Worm (Caenorhabditis elegans): ENCODE measurements around the gene fbxa-209.

Gene fbxa-209

ce11 chrV:15465032-15465727, 38.3 kb upstream of the fbxa-209 start, which contains the start of gene pqn-71 (continued):
- peak; percentile 86 for TF ChIP-seq hlh-12 (tag; optimal IDR thresholded peaks at IDR 0.05)
- TF ChIP-seq ztf-26 (tag; optimal IDR thresholded peaks at IDR 0.05) = peak; percentile 96
- TF ChIP-seq tbx-9 (tag; optimal IDR thresholded peaks at IDR 0.05; ENCODE audit: borderline replicate concordance) = peak; percentile 79
- peak; percentile 97 for TF ChIP-seq D2030.7 (GFP tag; IDR thresholded peaks at IDR 0.05)
- TF ChIP-seq lir-1 (GFP tag; conservative IDR thresholded peaks at IDR 0.05) = 0 out of 2 replicates have a peak, but pooled peaks have one; percentile 22
- peak; percentile 88; the same call in 1 of the 2 replicates for TF ChIP-seq nhr-120 (GFP tag; IDR thresholded peaks at IDR 0.05)
- TF ChIP-seq hsf-1 (GFP tag; IDR thresholded peaks at IDR 0.05) = peak; percentile 87
- TF ChIP-seq F33H1.4 (GFP tag; IDR thresholded peaks at IDR 0.05) = peak; percentile 62
- no peak for TF ChIP-seq cebp-1 (GFP tag; IDR thresholded peaks at IDR 0.05)
- peak; percentile 86 for TF ChIP-seq cebp-1 (tag; optimal IDR thresholded peaks at IDR 0.05)
- peak; percentile 41; the same call in 1 of the 2 replicates for TF ChIP-seq B0019.2 (GFP tag; conservative IDR thresholded peaks at IDR 0.05)
- TF ChIP-seq ZK185.1 (tag; optimal IDR thresholded peaks at IDR 0.05; ENCODE audit: poor library complexity, severe bottlenecking) = peak; percentile 94
- peak; percentile 85 for TF ChIP-seq madf-3 (GFP tag; IDR thresholded peaks at IDR 0.05)
- TF ChIP-seq ceh-100 (GFP tag; IDR thresholded peaks at IDR 0.05) = peak; percentile 83
- TF ChIP-seq B0035.1 (tag; optimal IDR thresholded peaks at IDR 0.05) = peak; percentile 92
- TF ChIP-seq hmg-1.2 (GFP tag; IDR thresholded peaks at IDR 0.05) = peak; percentile 40
- no peak for TF ChIP-seq unc-62 (GFP tag; optimal IDR thresholded peaks at IDR 0.05)
- peak; percentile 99 for TF ChIP-seq rpc-1 (optimal IDR thresholded peaks at IDR 0.05)
- TF ChIP-seq rpc-1 (tag; optimal IDR thresholded peaks at IDR 0.05) = peak; percentile 98
- TF ChIP-seq ztf-18 (tag; optimal IDR thresholded peaks at IDR 0.05) = peak; percentile 86
- peak; percentile 97 for TF ChIP-seq Y56A3A.18 (GFP tag; IDR thresholded peaks at IDR 0.05)
- TF ChIP-seq attf-3 (GFP tag; conservative IDR thresholded peaks at IDR 0.05) = peak; percentile 73
- peak; percentile 96 for TF ChIP-seq nfyb-1 (GFP tag; IDR thresholded peaks at IDR 0.05)
- peak; percentile 80; the same call in 1 of the 2 replicates for TF ChIP-seq Y53F4B.3 (GFP tag; IDR thresholded peaks at IDR 0.05)
- TF ChIP-seq attf-5 (GFP tag; optimal IDR thresholded peaks at IDR 0.05) = peak; percentile 86
- TF ChIP-seq mel-28 (tag; optimal IDR thresholded peaks at IDR 0.05; ENCODE audit: borderline replicate concordance) = peak; percentile 38
- peak; percentile 94 for TF ChIP-seq snpc-1.3 (tag; optimal IDR thresholded peaks at IDR 0.05; ENCODE audit: insufficient read depth)
- peak; percentile 54 for TF ChIP-seq ztf-3 (GFP tag; optimal IDR thresholded peaks at IDR 0.05)
- peak; percentile 85 for TF ChIP-seq atf-7 (tag; optimal IDR thresholded peaks at IDR 0.05)
- TF ChIP-seq K11D2.4 (GFP tag; IDR thresholded peaks at IDR 0.05) = peak; percentile 93
- peak; percentile 88 for TF ChIP-seq ceh-79 (tag; optimal IDR thresholded peaks at IDR 0.05)
- 0 out of 2 replicates have a peak, but pooled peaks have one; percentile 12 for TF ChIP-seq Y67H2A.10 (GFP tag; conservative IDR thresholded peaks at IDR 0.05)
- TF ChIP-seq lin-54 (GFP tag; optimal IDR thresholded peaks at IDR 0.05) = peak; percentile 85
- no peak for TF ChIP-seq egrh-3 (GFP tag; IDR thresholded peaks at IDR 0.05)
- TF ChIP-seq sdz-38 (tag; optimal IDR thresholded peaks at IDR 0.05) = no peak
- peak; percentile 93 for TF ChIP-seq hrde-1 (tag; optimal IDR thresholded peaks at IDR 0.05; ENCODE audit: borderline replicate concordance)
- peak; percentile 71; the same call in 1 of the 2 replicates for TF ChIP-seq sea-2 (GFP tag; IDR thresholded peaks at IDR 0.05)
- TF ChIP-seq xnd-1 (tag; optimal IDR thresholded peaks at IDR 0.05) = peak; percentile 46
- peak; percentile 98 for TF ChIP-seq lin-26 (GFP tag; IDR thresholded peaks at IDR 0.05)
- TF ChIP-seq F10E7.11 (tag; optimal IDR thresholded peaks at IDR 0.05) = peak; percentile 47
- peak in 1 of 3 experiments; percentile 91 for TF ChIP-seq lin-35 (GFP tag; optimal IDR thresholded peaks at IDR 0.05)
- TF ChIP-seq ceh-58 (GFP tag; IDR thresholded peaks at IDR 0.05) = peak; percentile 89; the same call in 1 of the 2 replicates
- peak; percentile 83 for TF ChIP-seq snpc-1.1 (tag; optimal IDR thresholded peaks at IDR 0.05; ENCODE audit: insufficient read depth)
- peak; percentile 85 for TF ChIP-seq tlf-1 (GFP tag; optimal IDR thresholded peaks at IDR 0.05)
- TF ChIP-seq Y79H2A.3 (GFP tag; conservative IDR thresholded peaks at IDR 0.05) = 0 out of 2 replicates have a peak, but pooled peaks have one; percentile 52
- peak; percentile 100 for TF ChIP-seq B0261.1 (tag; optimal IDR thresholded peaks at IDR 0.05)
